Fruit fly (Drosophila melanogaster): Measurements from ENCODE around the gene CG31861.

DNA sequence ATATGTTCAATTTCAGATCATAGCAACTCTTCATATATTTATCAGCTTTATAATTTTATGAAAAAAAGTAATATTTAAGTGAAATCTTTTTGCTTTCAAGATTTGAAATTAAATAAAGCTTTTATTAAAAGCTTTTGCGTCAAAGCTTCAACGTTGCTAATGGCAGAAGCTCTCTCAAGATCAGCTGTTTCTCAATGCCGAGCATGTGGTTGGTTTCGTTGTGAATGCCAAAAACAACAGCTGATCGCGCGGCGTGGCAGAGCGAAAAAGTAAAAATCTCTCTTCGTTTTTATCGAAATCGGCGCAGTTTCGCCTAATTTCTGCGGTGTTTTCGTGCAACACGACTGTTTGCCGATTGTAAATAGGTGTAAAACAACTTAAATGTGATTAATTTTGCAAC lies 46.0 kb downstream of the CG31861 start, which contains the start of gene CG31759:
- no peak for TF ChIP-seq CG17806 (tag; optimal IDR thresholded peaks at IDR 0.05)
- no peak for TF ChIP-seq rn (GFP tag; IDR thresholded peaks at IDR 0.05)
- no peak for TF ChIP-seq Pif1B (GFP tag; optimal IDR thresholded peaks at IDR 0.05)
- no peak for TF ChIP-seq CG14655 (GFP tag; optimal IDR thresholded peaks at IDR 0.05)
- no peak for TF ChIP-seq CG13204 (GFP tag; optimal IDR thresholded peaks at IDR 0.05)
